Fruit fly (Drosophila melanogaster) whole organism, embryonic: ENCODE measurements around the gene galene.

Experiments
- CG10147 ChIP-seq: fragments of 200-800 bp; sonication (Bioruptor generic); optimal IDR thresholded peaks from 2 replicates; lab custom pipeline; 2019; ENCODE audit warnings: missing biosample characterization, mild to moderate bottlenecking, missing genetic modification characterization, moderate library complexity
- CG10565 ChIP-seq: fragments of 200-800 bp; sonication (Bioruptor generic); optimal IDR thresholded peaks from 3 replicates; lab custom pipeline; 2016; ENCODE audit warnings: missing biosample characterization, mild to moderate bottlenecking, missing genetic modification characterization
- CG11085 ChIP-seq: fragments of 200-800 bp; sonication (Bioruptor generic); IDR thresholded peaks from 2 replicates; pipeline ENCODE4 v1.3.6; 2022; ENCODE audit warnings: missing biosample characterization, missing genetic modification characterization
- CG11504 ChIP-seq: fragments of 200-800 bp; sonication (Bioruptor generic); optimal IDR thresholded peaks from 3 replicates; lab custom pipeline; 2019; ENCODE audit warnings: missing biosample characterization, mild to moderate bottlenecking, missing genetic modification characterization, moderate library complexity
- CG12219 ChIP-seq: fragments of 200-800 bp; sonication (Bioruptor generic); optimal IDR thresholded peaks from 3 replicates; lab custom pipeline; 2018; ENCODE audit warnings: missing biosample characterization, mild to moderate bottlenecking, missing genetic modification characterization
- CG12299 ChIP-seq: fragments of 200-800 bp; sonication (Bioruptor generic); optimal IDR thresholded peaks from 2 replicates; lab custom pipeline; 2018; ENCODE audit warnings: missing biosample characterization, mild to moderate bottlenecking, missing genetic modification characterization
- CG12391 ChIP-seq: fragments of 200-800 bp; sonication (Bioruptor generic); optimal IDR thresholded peaks from 3 replicates; lab custom pipeline; 2018; ENCODE audit warnings: missing biosample characterization, mild to moderate bottlenecking, missing genetic modification characterization, moderate library complexity
- CG12769 ChIP-seq: fragments of 200-800 bp; sonication (Bioruptor generic); optimal IDR thresholded peaks from 2 replicates; lab custom pipeline; 2019; ENCODE audit warnings: missing biosample characterization, mild to moderate bottlenecking, missing genetic modification characterization, moderate library complexity
- CG13775 ChIP-seq: fragments of 200-800 bp; sonication (Bioruptor generic); optimal IDR thresholded peaks from 3 replicates; lab custom pipeline; 2017; ENCODE audit warnings: missing biosample characterization, mild to moderate bottlenecking, missing genetic modification characterization
- CG13894 ChIP-seq: fragments of 200-800 bp; sonication (Bioruptor generic); optimal IDR thresholded peaks from 3 replicates; lab custom pipeline; 2018; ENCODE audit warnings: missing biosample characterization, mild to moderate bottlenecking, missing genetic modification characterization, moderate library complexity
- CG1529 ChIP-seq: fragments of 200-800 bp; sonication (Bioruptor generic); optimal IDR thresholded peaks from 3 replicates; lab custom pipeline; 2018; ENCODE audit warnings: missing biosample characterization, missing genetic modification characterization
- CG15696 ChIP-seq: fragments of 200-800 bp; sonication (Bioruptor generic); optimal IDR thresholded peaks from 2 replicates; lab custom pipeline; 2019; ENCODE audit warnings: missing biosample characterization, mild to moderate bottlenecking, missing genetic modification characterization, moderate library complexity
- CG18476 ChIP-seq: fragments of 200-800 bp; sonication (Bioruptor generic); optimal IDR thresholded peaks from 2 replicates; lab custom pipeline; 2016; ENCODE audit warnings: missing biosample characterization, mild to moderate bottlenecking, missing genetic modification characterization
- CG18599 ChIP-seq: fragments of 200-800 bp; sonication (Bioruptor generic); optimal IDR thresholded peaks from 3 replicates; lab custom pipeline; 2017; ENCODE audit warnings: missing biosample characterization, missing genetic modification characterization, mild to moderate bottlenecking, moderate library complexity, missing genetic modification reagents
- CG2678 ChIP-seq: fragments of 200-800 bp; sonication (Bioruptor generic); optimal IDR thresholded peaks from 3 replicates; lab custom pipeline; 2019; ENCODE audit warnings: missing biosample characterization, mild to moderate bottlenecking, missing genetic modification characterization, moderate library complexity
- CG2712 ChIP-seq: fragments of 200-800 bp; optimal IDR thresholded peaks from 3 replicates; lab custom pipeline; 2019; ENCODE audit warnings: missing biosample characterization, mild to moderate bottlenecking, missing genetic modification characterization, moderate library complexity
- CG31365 ChIP-seq: fragments of 200-800 bp; sonication (Bioruptor generic); optimal IDR thresholded peaks from 2 replicates; lab custom pipeline; 2018; ENCODE audit warnings: missing biosample characterization, mild to moderate bottlenecking, missing genetic modification characterization
- CG3407 ChIP-seq: fragments of 200-800 bp; sonication (Bioruptor generic); optimal IDR thresholded peaks from 2 replicates; lab custom pipeline; 2018; ENCODE audit warnings: missing biosample characterization, mild to moderate bottlenecking, missing genetic modification characterization
- CG3838 ChIP-seq: fragments of 200-800 bp; sonication (Bioruptor generic); optimal IDR thresholded peaks from 3 replicates; lab custom pipeline; 2016; ENCODE audit warnings: missing biosample characterization, missing genetic modification characterization
- CG4730 ChIP-seq: fragments of 200-800 bp; sonication (Bioruptor generic); IDR thresholded peaks from 2 replicates; pipeline ENCODE4 v1.3.6; 2022; ENCODE audit warnings: missing biosample characterization, missing genetic modification characterization
- CG5953 ChIP-seq: fragments of 200-800 bp; sonication (Bioruptor generic); IDR thresholded peaks from 2 replicates; pipeline ENCODE4 v1.3.6; 2022; ENCODE audit warnings: missing biosample characterization, missing genetic modification characterization
- CG7556 ChIP-seq: fragments of 200-800 bp; sonication (Bioruptor generic); optimal IDR thresholded peaks from 2 replicates; lab custom pipeline; 2017; ENCODE audit warnings: missing biosample characterization, mild to moderate bottlenecking, missing genetic modification characterization
- CG8944 ChIP-seq: fragments of 200-800 bp; sonication (Bioruptor generic); optimal IDR thresholded peaks from 3 replicates; lab custom pipeline; 2016; ENCODE audit warnings: missing biosample characterization, missing genetic modification characterization
- CG9609 ChIP-seq: fragments of 200-800 bp; sonication (Bioruptor generic); optimal IDR thresholded peaks from 3 replicates; lab custom pipeline; 2016; ENCODE audit warnings: missing biosample characterization, missing genetic modification characterization
- CG9876 ChIP-seq: fragments of 200-800 bp; sonication (Bioruptor generic); optimal IDR thresholded peaks from 2 replicates; lab custom pipeline; 2016; ENCODE audit warnings: missing biosample characterization, missing genetic modification characterization
- D19B ChIP-seq: fragments of 200-800 bp; sonication (Bioruptor generic); optimal IDR thresholded peaks from 2 replicates; lab custom pipeline; 2017; ENCODE audit warnings: missing biosample characterization, mild to moderate bottlenecking, missing genetic modification characterization
- Dref ChIP-seq: fragments of 200-800 bp; sonication (Bioruptor generic); IDR thresholded peaks from 2 replicates; pipeline ENCODE4 v1.3.6; 2022; ENCODE audit warnings: missing biosample characterization, missing genetic modification characterization
- HLHmδ ChIP-seq: fragments of 200-800 bp; sonication (Bioruptor generic); optimal IDR thresholded peaks from 2 replicates; lab custom pipeline; 2018; ENCODE audit warnings: missing biosample characterization, mild to moderate bottlenecking, missing genetic modification characterization, moderate library complexity
- MTF-1 ChIP-seq: fragments of 200-800 bp; sonication (Bioruptor generic); optimal IDR thresholded peaks from 2 replicates; lab custom pipeline; 2018; ENCODE audit warnings: missing biosample characterization, mild to moderate bottlenecking, missing genetic modification characterization, borderline replicate concordance
- Myb ChIP-seq: fragments of 200-800 bp; sonication (Bioruptor generic); optimal IDR thresholded peaks from 2 replicates; lab custom pipeline; 2016; ENCODE audit warnings: missing biosample characterization, missing genetic modification characterization
- NC2β ChIP-seq: fragments of 200-800 bp; sonication (Bioruptor generic); optimal IDR thresholded peaks from 2 replicates; lab custom pipeline; 2016; ENCODE audit warnings: missing biosample characterization, missing genetic modification characterization
- Nf-YC ChIP-seq: fragments of 200-800 bp; optimal IDR thresholded peaks from 3 replicates; lab custom pipeline; 2019; ENCODE audit warnings: missing biosample characterization, mild to moderate bottlenecking, missing genetic modification characterization, moderate library complexity
- Rfx ChIP-seq: fragments of 200-800 bp; sonication (Bioruptor generic); IDR thresholded peaks from 2 replicates; pipeline ENCODE4 v1.3.6; 2022; ENCODE audit warnings: missing biosample characterization, missing genetic modification characterization
- Sox102F ChIP-seq: fragments of 200-800 bp; sonication (Bioruptor generic); optimal IDR thresholded peaks from 2 replicates; lab custom pipeline; 2018; ENCODE audit warnings: missing biosample characterization, mild to moderate bottlenecking, missing genetic modification characterization, moderate library complexity
- Xbp1 ChIP-seq: fragments of 200-800 bp; sonication (Bioruptor generic); optimal IDR thresholded peaks from 3 replicates; lab custom pipeline; 2016; ENCODE audit warnings: missing biosample characterization, mild to moderate bottlenecking, missing genetic modification characterization
- Xrp1 ChIP-seq: fragments of 200-800 bp; sonication (Bioruptor generic); IDR thresholded peaks from 2 replicates; pipeline ENCODE4 v1.3.6; 2022; ENCODE audit warnings: missing biosample characterization, missing genetic modification characterization
- az2 ChIP-seq: fragments of 200-800 bp; sonication (Bioruptor generic); optimal IDR thresholded peaks from 3 replicates; lab custom pipeline; 2016; ENCODE audit warnings: missing biosample characterization, missing genetic modification characterization
- bab2 ChIP-seq: fragments of 200-800 bp; sonication (Bioruptor generic); optimal IDR thresholded peaks from 2 replicates; lab custom pipeline; 2016; ENCODE audit warnings: missing biosample characterization, missing genetic modification characterization
- dysf ChIP-seq: fragments of 200-800 bp; sonication (Bioruptor generic); IDR thresholded peaks from 3 replicates; pipeline ENCODE4 v1.3.6; 2022; ENCODE audit warnings: missing biosample characterization, missing genetic modification characterization
- gem ChIP-seq: fragments of 200-800 bp; sonication (Bioruptor generic); optimal IDR thresholded peaks from 2 replicates; lab custom pipeline; 2019; ENCODE audit warnings: missing biosample characterization, mild to moderate bottlenecking, missing genetic modification characterization, moderate library complexity
- grau ChIP-seq: fragments of 200-800 bp; optimal IDR thresholded peaks from 3 replicates; lab custom pipeline; 2019; ENCODE audit warnings: missing biosample characterization, mild to moderate bottlenecking, missing genetic modification characterization, moderate library complexity
- insv ChIP-seq, 2 experiments: fragments of 200-800 bp; sonication (Bioruptor generic); optimal IDR thresholded peaks; 3 replicates each; lab custom pipeline; 2016 to 2018; ENCODE audit warnings: missing biosample characterization in 2 of 2, missing genetic modification characterization in 2 of 2
- kay ChIP-seq: fragments of 200-800 bp; sonication (Bioruptor generic); optimal IDR thresholded peaks from 2 replicates; lab custom pipeline; 2016; ENCODE audit warnings: missing biosample characterization, missing genetic modification characterization
- row ChIP-seq: fragments of 200-800 bp; sonication (Bioruptor generic); IDR thresholded peaks from 3 replicates; pipeline ENCODE4 v1.3.6; 2022; ENCODE audit warnings: missing biosample characterization, missing genetic modification characterization
- sd ChIP-seq: fragments of 200-800 bp; sonication (Bioruptor generic); optimal IDR thresholded peaks from 3 replicates; lab custom pipeline; 2018; ENCODE audit warnings: missing biosample characterization, mild to moderate bottlenecking, missing genetic modification characterization, moderate library complexity
- vvl ChIP-seq: fragments of 200-800 bp; sonication (Bioruptor generic); IDR thresholded peaks from 2 replicates; pipeline ENCODE4 v1.3.6; 2022; ENCODE audit warnings: missing biosample characterization, missing genetic modification characterization

galene gene

DNA sequence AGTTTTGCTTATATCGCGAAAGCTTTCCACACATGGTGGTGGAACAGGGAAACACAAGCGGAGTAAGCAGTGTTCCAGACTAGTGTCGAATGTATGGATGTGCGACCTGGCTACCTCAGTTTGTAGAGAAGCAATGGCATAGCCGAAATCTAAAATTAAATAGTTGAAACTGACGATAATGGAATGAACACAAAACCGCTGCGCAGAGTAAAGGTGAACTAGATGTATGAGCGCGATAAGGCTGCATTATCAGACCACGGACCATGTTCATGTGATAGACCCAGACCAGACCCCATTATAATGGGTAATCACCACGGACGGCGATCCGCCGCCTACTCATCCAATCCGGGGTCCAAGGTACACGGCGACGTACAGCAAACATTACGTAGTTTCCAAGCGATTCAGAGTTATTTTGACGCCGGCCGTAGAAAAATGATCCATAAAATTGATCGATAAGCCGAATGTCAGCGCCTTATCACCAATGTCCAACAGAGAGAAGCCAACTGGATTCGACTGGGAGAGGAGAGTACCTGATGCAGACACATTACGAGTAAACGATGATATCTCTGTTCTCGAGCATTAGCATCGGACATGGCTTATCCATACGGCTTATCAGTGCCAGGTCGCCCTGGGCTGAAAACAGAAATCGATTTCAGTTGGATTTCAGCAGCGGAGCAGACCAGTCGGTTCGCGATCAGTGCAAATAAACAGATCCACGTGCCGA lies 46.4 kb upstream of the galene start, which contains the start of gene CG13912 (continued):
- TF ChIP-seq CG15696 (tag; lab: Kevin White, UChicago): no peak
- TF ChIP-seq Myb (GFP tag; lab: Kevin White, UChicago): peak; percentile 24
- TF ChIP-seq CG12219 (GFP tag; lab: Kevin White, UChicago): peak; percentile 35
- peak; percentile 9 for TF ChIP-seq CG12769 (tag; lab: Kevin White, UChicago)
- TF ChIP-seq Nf-YC (tag; lab: Kevin White, UChicago): peak; percentile 26
- peak; percentile 76 for TF ChIP-seq CG31365 (tag; lab: Kevin White, UChicago)
- no peak for TF ChIP-seq Xbp1 (GFP tag; lab: Kevin White, UChicago)
- TF ChIP-seq insv (GFP tag; optimal IDR thresholded peaks at IDR 0.05; lab: Kevin White, UChicago): no peak
- TF ChIP-seq Rfx (GFP tag; lab: Robert Waterston, UW): peak; percentile 12; the same call in 1 of the 2 replicates
- no peak for TF ChIP-seq CG3407 (GFP tag; lab: Kevin White, UChicago)
- TF ChIP-seq sd (tag; lab: Kevin White, UChicago): peak; percentile 96
- no peak for TF ChIP-seq D19B (GFP tag; lab: Kevin White, UChicago)

DNA sequence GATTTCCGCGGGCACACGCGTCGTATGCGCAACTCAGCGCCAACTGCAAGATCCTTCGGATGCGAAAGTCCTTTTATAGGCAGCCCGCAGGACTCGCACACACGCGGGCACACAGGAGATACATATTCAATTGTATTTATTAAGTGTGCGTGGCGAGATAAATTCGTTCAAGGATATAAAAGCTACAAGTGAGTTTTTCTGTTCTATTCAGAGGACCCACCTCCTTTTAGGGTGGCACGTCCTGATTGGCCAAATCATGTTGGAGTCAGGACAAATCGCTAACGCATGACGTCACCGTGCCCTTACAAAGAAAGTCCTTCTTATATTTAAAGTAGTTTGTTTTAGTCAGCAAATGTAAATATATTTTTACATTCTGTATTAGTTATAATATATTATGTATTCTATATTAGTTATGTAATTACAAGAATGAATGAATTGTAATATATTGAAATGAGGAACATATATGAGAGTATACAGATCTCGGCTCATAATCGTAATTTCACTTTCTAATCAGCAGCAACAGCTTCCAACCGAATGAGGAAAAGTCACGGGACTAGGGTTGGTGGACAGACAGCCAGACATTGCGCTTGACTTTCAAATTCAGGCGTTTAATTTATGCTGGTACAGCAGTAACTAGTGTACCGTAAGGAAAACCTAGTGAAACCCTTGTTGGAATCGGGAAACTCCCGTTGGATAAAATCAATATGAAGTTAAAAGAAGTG lies 42.2 kb upstream of the galene start, which contains the start of gene Trhn:
Gene Trhn, minus strand, starts transcription at position 51 of the 722 bp plus-strand sequence.
- TF ChIP-seq CG8944 (GFP tag; lab: Kevin White, UChicago) (no peak), CG9609 (GFP tag; lab: Kevin White, UChicago) (no peak), CG10565 (GFP tag; lab: Kevin White, UChicago) (no peak), dysf (GFP tag; lab: Robert Waterston, UW) (peak; percentile 11; the same call in 1 of the 3 replicates), kay (GFP tag; lab: Kevin White, UChicago) (no peak), az2 (GFP tag; lab: Kevin White, UChicago) (no peak), MTF-1 (no peak), CG13775 (GFP tag; lab: Kevin White, UChicago) (no peak), CG13894 (tag; lab: Kevin White, UChicago) (peak; percentile 52), CG12299 (tag; lab: Kevin White, UChicago) (no peak), CG1529 (GFP tag; lab: Kevin White, UChicago) (no peak), NC2β (GFP tag; lab: Kevin White, UChicago) (no peak), CG3838 (GFP tag; lab: Kevin White, UChicago) (no peak), CG10147 (peak; percentile 8), CG9876 (no peak), gem (tag; lab: Kevin White, UChicago) (peak; percentile 37), row (GFP tag; lab: Robert Waterston, UW) (peak; percentile 50; the same call in 2 of the 3 replicates), Sox102F (GFP tag; lab: Kevin White, UChicago) (peak; percentile 20), CG11504 (tag; lab: Kevin White, UChicago) (peak; percentile 53), CG2678 (tag; lab: Kevin White, UChicago) (peak; percentile 70), grau (peak; percentile 25), CG11085 (GFP tag; lab: Robert Waterston, UW) (no peak), bab2 (GFP tag; lab: Kevin White, UChicago) (no peak), CG12391 (tag; lab: Kevin White, UChicago) (peak; percentile 4), CG18476 (GFP tag; lab: Kevin White, UChicago) (no peak), CG4730 (no peak), HLHmδ (GFP tag; lab: Kevin White, UChicago) (no peak), Xrp1 (GFP tag; lab: Robert Waterston, UW) (no peak), Dref (GFP tag; lab: Robert Waterston, UW) (no peak), CG5953 (GFP tag; lab: Robert Waterston, UW) (no peak), CG2712 (peak; percentile 34), vvl (peak; percentile 21; the same call in 1 of the 2 replicates), CG7556 (GFP tag; lab: Kevin White, UChicago) (peak; percentile 16), CG18599 (peak; percentile 62)
